Worm (Caenorhabditis elegans) whole organism, L4/young adult: ENCODE data around the gene fbxc-31.

Experiments used
- dao-5 ChIP-seq: sonication (generic microtip); optimal IDR thresholded peaks from 2 replicates; lab custom pipeline; 2016; ENCODE audit warnings: missing genotype, missing genetic modification characterization, moderate library complexity, missing compliant biosample characterization
- him-1 ChIP-seq: sonication (generic microtip); optimal IDR thresholded peaks from 2 replicates; lab custom pipeline; 2016; ENCODE audit warnings: missing genotype, missing genetic modification reagents, missing genetic modification characterization, missing compliant biosample characterization

DNA sequence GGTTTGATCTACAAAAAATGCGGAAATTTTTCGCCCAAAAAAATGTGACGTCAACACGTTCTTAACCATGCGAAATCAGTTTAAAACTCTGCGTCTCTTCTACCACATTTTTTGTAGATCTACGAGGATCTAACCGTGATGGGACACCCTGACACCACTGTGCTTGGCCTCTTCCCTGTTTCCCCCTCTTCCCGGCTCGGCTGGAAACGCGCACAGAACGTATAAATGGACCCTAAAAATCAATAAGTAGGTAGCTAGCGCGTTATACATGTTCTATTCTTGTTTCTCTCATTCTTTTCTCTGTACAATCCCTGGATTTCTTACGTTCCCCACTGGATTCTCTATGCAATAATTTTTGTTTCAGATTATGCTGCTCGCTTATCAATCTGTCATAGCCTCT is 11.7 kb downstream of the fbxc-31 start, which contains the start of gene fbxc-28:
- TF ChIP-seq him-1 (tag; lab: Kevin White, UChicago) (no peak), dao-5 (tag; lab: Kevin White, UChicago) (no peak)
